Fruit fly (Drosophila melanogaster) whole organism, embryonic: ENCODE measurements around the gene Ilp5.

Experiments
- CG10543 ChIP-seq: fragments of 200-800 bp; sonication (Bioruptor generic); optimal IDR thresholded peaks from 3 replicates; lab custom pipeline; 2017; ENCODE audit warnings: missing biosample characterization, mild to moderate bottlenecking, missing genetic modification characterization, moderate library complexity
- CG11723 ChIP-seq: fragments of 200-800 bp; sonication (Bioruptor generic); optimal IDR thresholded peaks from 2 replicates; lab custom pipeline; 2017; ENCODE audit warnings: missing biosample characterization, mild to moderate bottlenecking, missing genetic modification characterization
- CG12744 ChIP-seq: fragments of 200-800 bp; sonication (Bioruptor generic); optimal IDR thresholded peaks from 2 replicates; lab custom pipeline; 2016; ENCODE audit warnings: missing biosample characterization, missing genetic modification characterization
- CG1529 ChIP-seq: fragments of 200-800 bp; sonication (Bioruptor generic); optimal IDR thresholded peaks from 3 replicates; lab custom pipeline; 2018; ENCODE audit warnings: missing biosample characterization, missing genetic modification characterization
- CG17328 ChIP-seq: fragments of 200-800 bp; sonication (Bioruptor generic); IDR thresholded peaks from 2 replicates; pipeline ENCODE4 v1.3.6; 2022; ENCODE audit warnings: missing biosample characterization, missing genetic modification characterization
- CG2120 ChIP-seq: fragments of 200-800 bp; sonication (Bioruptor generic); optimal IDR thresholded peaks from 3 replicates; lab custom pipeline; 2016; ENCODE audit warnings: missing biosample characterization, missing genetic modification characterization
- CG33557 ChIP-seq: fragments of 200-800 bp; sonication (Bioruptor generic); optimal IDR thresholded peaks from 2 replicates; lab custom pipeline; 2019; ENCODE audit warnings: missing biosample characterization, mild to moderate bottlenecking, missing genetic modification characterization, moderate library complexity
- CG3726 ChIP-seq: fragments of 200-800 bp; sonication (Bioruptor generic); IDR thresholded peaks from 3 replicates; pipeline ENCODE4, ENCODE4 v1.3.6; 2022; ENCODE audit warnings: missing biosample characterization, missing genetic modification characterization
- CG3838 ChIP-seq: fragments of 200-800 bp; sonication (Bioruptor generic); optimal IDR thresholded peaks from 3 replicates; lab custom pipeline; 2016; ENCODE audit warnings: missing biosample characterization, missing genetic modification characterization
- CG4617 ChIP-seq: fragments of 200-800 bp; sonication (Bioruptor generic); optimal IDR thresholded peaks from 3 replicates; lab custom pipeline; 2016; ENCODE audit warnings: missing biosample characterization, missing genetic modification characterization, borderline replicate concordance
- CG6175 ChIP-seq: fragments of 200-800 bp; sonication (Bioruptor generic); IDR thresholded peaks from 3 replicates; pipeline ENCODE4 v1.3.6; 2022; ENCODE audit warnings: missing biosample characterization, missing genetic modification characterization
- CG7839 ChIP-seq: fragments of 200-800 bp; sonication (Bioruptor generic); optimal IDR thresholded peaks from 3 replicates; lab custom pipeline; 2018; ENCODE audit warnings: missing biosample characterization, mild to moderate bottlenecking, missing genetic modification characterization, moderate library complexity
- CG8089 ChIP-seq: fragments of 200-800 bp; sonication (Bioruptor generic); optimal IDR thresholded peaks from 3 replicates; lab custom pipeline; 2016; ENCODE audit warnings: missing biosample characterization, missing genetic modification characterization
- CG8765 ChIP-seq: fragments of 200-800 bp; sonication (Bioruptor generic); IDR thresholded peaks from 2 replicates; pipeline ENCODE4 v1.3.6; 2022; ENCODE audit warnings: missing biosample characterization, missing genetic modification characterization
- CG9437 ChIP-seq: fragments of 200-800 bp; sonication (Bioruptor generic); optimal IDR thresholded peaks from 2 replicates; lab custom pipeline; 2018; ENCODE audit warnings: missing biosample characterization, mild to moderate bottlenecking, missing genetic modification characterization
- Chrac-16 ChIP-seq: fragments of 200-800 bp; sonication (Bioruptor generic); optimal IDR thresholded peaks from 3 replicates; lab custom pipeline; 2016; ENCODE audit warnings: missing biosample characterization, missing genetic modification characterization
- Doc2 ChIP-seq: fragments of 200-800 bp; sonication (Bioruptor generic); IDR thresholded peaks from 2 replicates; pipeline ENCODE4 v1.3.6; 2022; ENCODE audit warnings: missing biosample characterization, missing genetic modification characterization
- Gug ChIP-seq: fragments of 200-800 bp; sonication (Bioruptor generic); IDR thresholded peaks from 4 replicates; pipeline ENCODE4 v1.3.6; 2022; ENCODE audit warnings: missing biosample characterization, missing genetic modification characterization
- Hey ChIP-seq: fragments of 200-800 bp; sonication (Bioruptor generic); optimal IDR thresholded peaks from 3 replicates; lab custom pipeline; 2018; ENCODE audit warnings: missing biosample characterization, mild to moderate bottlenecking, missing genetic modification characterization
- Hmx ChIP-seq: fragments of 200-800 bp; sonication (Bioruptor generic); optimal IDR thresholded peaks from 2 replicates; lab custom pipeline; 2016; ENCODE audit warnings: missing biosample characterization, missing genetic modification characterization
- Lpt ChIP-seq: fragments of >200 bp; optimal IDR thresholded peaks from 2 replicates; lab custom pipeline; 2018; ENCODE audit warnings: missing biosample characterization, missing genetic modification characterization
- Meics ChIP-seq: fragments of 200-800 bp; sonication (Bioruptor generic); optimal IDR thresholded peaks from 2 replicates; lab custom pipeline; 2017; ENCODE audit warnings: missing biosample characterization, mild to moderate bottlenecking, missing genetic modification characterization
- Mes4 ChIP-seq: fragments of 200-800 bp; sonication (Bioruptor generic); optimal IDR thresholded peaks from 2 replicates; lab custom pipeline; 2016; ENCODE audit warnings: missing biosample characterization, missing genetic modification characterization
- NFAT ChIP-seq: fragments of 200-800 bp; sonication (Bioruptor generic); IDR thresholded peaks from 2 replicates; pipeline ENCODE4 v1.3.6; 2022; ENCODE audit warnings: missing biosample characterization, missing genetic modification characterization
- Oli ChIP-seq: fragments of 200-800 bp; sonication (Bioruptor generic); optimal IDR thresholded peaks from 2 replicates; lab custom pipeline; 2018; ENCODE audit warnings: missing biosample characterization, mild to moderate bottlenecking, missing genetic modification characterization, moderate library complexity
- Opbp ChIP-seq: fragments of 200-800 bp; sonication (Bioruptor generic); IDR thresholded peaks from 3 replicates; pipeline ENCODE4 v1.3.6; 2022; ENCODE audit warnings: missing biosample characterization, missing genetic modification characterization; ENCODE audit not compliant: partially characterized antibody
- ac ChIP-seq: fragments of 200-800 bp; sonication (Bioruptor generic); optimal IDR thresholded peaks from 3 replicates; lab custom pipeline; 2017; ENCODE audit warnings: missing biosample characterization, mild to moderate bottlenecking, missing genetic modification characterization
- ap ChIP-seq: fragments of 200-800 bp; sonication (Bioruptor generic); IDR thresholded peaks from 2 replicates; pipeline ENCODE4 v1.3.6; 2022; ENCODE audit warnings: missing biosample characterization, missing genetic modification characterization
- cg ChIP-seq: fragments of 200-800 bp; sonication (Bioruptor generic); optimal IDR thresholded peaks from 3 replicates; lab custom pipeline; 2019; ENCODE audit warnings: missing biosample characterization, mild to moderate bottlenecking, missing genetic modification characterization, moderate library complexity
- cwo ChIP-seq: fragments of 200-800 bp; sonication (Bioruptor generic); optimal IDR thresholded peaks from 3 replicates; lab custom pipeline; 2017; ENCODE audit warnings: missing biosample characterization, missing genetic modification characterization, mild to moderate bottlenecking, moderate library complexity, missing genetic modification reagents
- dysf ChIP-seq: fragments of 200-800 bp; sonication (Bioruptor generic); IDR thresholded peaks from 3 replicates; pipeline ENCODE4 v1.3.6; 2022; ENCODE audit warnings: missing biosample characterization, missing genetic modification characterization
- en ChIP-seq: fragments of 200-800 bp; sonication (Bioruptor generic); optimal IDR thresholded peaks from 2 replicates; lab custom pipeline; 2016; ENCODE audit warnings: missing biosample characterization, missing genetic modification characterization
- h ChIP-seq: fragments of >200 bp; optimal IDR thresholded peaks from 2 replicates; lab custom pipeline; 2017
- her ChIP-seq: fragments of 200-800 bp; sonication (Bioruptor generic); optimal IDR thresholded peaks from 2 replicates; lab custom pipeline; 2016; ENCODE audit warnings: missing biosample characterization, missing genetic modification characterization
- inv ChIP-seq: fragments of 200-800 bp; sonication (Bioruptor generic); IDR thresholded peaks from 2 replicates; pipeline ENCODE4 v1.3.6; 2022; ENCODE audit warnings: missing biosample characterization, missing genetic modification characterization; ENCODE audit not compliant: partially characterized antibody
- jing ChIP-seq: fragments of 200-800 bp; sonication (Bioruptor generic); optimal IDR thresholded peaks from 2 replicates; lab custom pipeline; 2018; ENCODE audit warnings: missing biosample characterization, mild to moderate bottlenecking, missing genetic modification characterization
- ken ChIP-seq: fragments of 200-800 bp; sonication (Bioruptor generic); IDR thresholded peaks from 3 replicates; pipeline ENCODE4 v1.3.6; 2022; ENCODE audit warnings: missing biosample characterization, missing genetic modification characterization
- nmo ChIP-seq: fragments of 200-800 bp; sonication (Bioruptor generic); optimal IDR thresholded peaks from 2 replicates; lab custom pipeline; 2018; ENCODE audit warnings: missing biosample characterization, mild to moderate bottlenecking, missing genetic modification characterization, moderate library complexity
- nom ChIP-seq: fragments of 200-800 bp; sonication (Bioruptor generic); optimal IDR thresholded peaks from 2 replicates; lab custom pipeline; 2017; ENCODE audit warnings: missing biosample characterization, missing genetic modification characterization, mild to moderate bottlenecking, moderate library complexity, missing genetic modification reagents
- org-1 ChIP-seq: fragments of 200-800 bp; sonication (Bioruptor generic); optimal IDR thresholded peaks from 2 replicates; lab custom pipeline; 2017; ENCODE audit warnings: missing biosample characterization, missing genetic modification characterization
- psq ChIP-seq: fragments of 200-800 bp; sonication (Bioruptor generic); optimal IDR thresholded peaks from 2 replicates; lab custom pipeline; 2017; ENCODE audit warnings: missing biosample characterization, missing genetic modification characterization
- sd ChIP-seq: fragments of 200-800 bp; sonication (Bioruptor generic); optimal IDR thresholded peaks from 3 replicates; lab custom pipeline; 2018; ENCODE audit warnings: missing biosample characterization, mild to moderate bottlenecking, missing genetic modification characterization, moderate library complexity
- sens-2 ChIP-seq: fragments of 200-800 bp; sonication (Bioruptor generic); IDR thresholded peaks from 2 replicates; pipeline ENCODE4 v1.3.6; 2022; ENCODE audit warnings: missing biosample characterization, missing genetic modification characterization
- tna ChIP-seq: fragments of 200-800 bp; sonication (Bioruptor generic); IDR thresholded peaks from 2 replicates; pipeline ENCODE4 v1.3.6; 2022; ENCODE audit warnings: missing biosample characterization, missing genetic modification characterization; ENCODE audit not compliant: partially characterized antibody
- trh ChIP-seq: fragments of 200-800 bp; sonication (Bioruptor generic); optimal IDR thresholded peaks from 2 replicates; lab custom pipeline; 2016; ENCODE audit warnings: missing biosample characterization, missing genetic modification characterization
- zen2 ChIP-seq: fragments of 200-800 bp; sonication (Bioruptor generic); IDR thresholded peaks from 3 replicates; pipeline ENCODE4 v1.3.6; 2022; ENCODE audit warnings: missing biosample characterization, missing genetic modification characterization; ENCODE audit not compliant: partially characterized antibody
- zfh1 ChIP-seq: fragments of 200-800 bp; sonication (Bioruptor generic); IDR thresholded peaks from 3 replicates; pipeline ENCODE4 v1.3.6; 2022; ENCODE audit warnings: missing biosample characterization, missing genetic modification characterization

The Ilp5 gene

DNA sequence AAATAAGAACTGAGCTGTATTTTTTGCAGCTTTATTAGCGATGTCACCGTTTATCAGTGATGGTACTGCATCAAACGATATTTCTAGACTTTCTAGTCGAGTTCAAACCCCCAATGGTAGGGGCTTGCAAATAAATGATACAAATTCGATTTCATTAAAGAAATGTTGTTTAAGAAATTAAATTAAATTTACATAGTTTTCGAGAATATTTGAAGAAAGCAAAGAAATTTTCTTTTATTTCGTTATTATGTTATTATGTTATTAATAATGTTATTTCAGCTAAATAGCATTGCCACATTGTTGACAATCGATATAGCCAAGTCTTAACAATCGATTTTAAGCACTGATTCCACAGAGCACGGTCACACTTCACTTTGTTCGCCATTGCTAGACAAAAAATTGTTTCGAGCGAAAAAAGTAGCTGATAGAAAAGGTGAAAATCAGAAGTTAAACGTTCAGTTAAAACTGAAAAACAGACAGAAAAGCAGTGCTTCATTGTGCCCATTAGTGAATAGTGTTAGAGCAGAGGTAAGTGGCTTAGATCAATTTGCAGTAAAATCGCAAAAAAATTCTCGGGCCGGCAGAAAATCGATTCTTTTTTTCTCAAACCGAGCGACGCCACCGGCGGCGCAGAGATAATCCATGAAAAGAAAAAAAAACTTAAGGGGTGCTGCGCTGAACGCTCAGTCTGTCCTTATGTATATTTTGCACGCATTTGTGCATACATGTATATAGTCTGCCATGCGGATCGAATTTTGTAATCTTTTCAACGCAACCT is 40.8 kb upstream of the Ilp5 start, which contains the start of the genes iPLA2-VIA and Ciz1 (continued):
- TF ChIP-seq cg (GFP tag; lab: Kevin White, UChicago) = no peak
- TF ChIP-seq CG12744 = no peak
- TF ChIP-seq Opbp (GFP tag; lab: Robert Waterston, UW) = peak; percentile 70; the same call in 2 of the 3 replicates
- TF ChIP-seq Meics = no peak
- peak; percentile 31 for TF ChIP-seq CG4617 (GFP tag; lab: Kevin White, UChicago)
- no peak for TF ChIP-seq CG10543

DNA sequence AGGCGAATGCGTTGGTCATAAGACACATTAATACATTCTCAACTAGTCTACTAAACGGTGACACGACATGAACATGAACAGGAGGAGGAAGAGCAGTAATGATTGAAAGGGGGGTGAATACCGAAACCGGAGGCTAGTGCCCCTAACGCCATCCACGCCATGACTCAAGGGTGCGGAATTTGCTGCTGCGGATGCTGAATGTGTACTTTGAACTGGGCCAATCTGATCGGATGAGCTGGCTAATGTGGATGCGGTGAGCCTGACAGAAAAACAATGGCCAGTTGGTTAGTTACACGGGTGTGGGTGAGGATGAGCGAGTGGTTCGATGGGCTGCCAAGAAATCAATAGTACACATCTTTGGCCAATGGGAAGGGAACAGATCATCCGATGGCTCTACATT is 40.0 kb upstream of the Ilp5 start:
- TF ChIP-seq en (GFP tag; lab: Kevin White, UChicago) = no peak
- TF ChIP-seq nom = peak; percentile 76
- no peak for TF ChIP-seq zen2 (GFP tag; lab: Robert Waterston, UW)
- TF ChIP-seq ap (GFP tag; lab: Robert Waterston, UW) = no peak
- TF ChIP-seq Mes4 (GFP tag; lab: Kevin White, UChicago) = no peak
- no peak for TF ChIP-seq CG9437 (GFP tag; lab: Kevin White, UChicago)
- no peak for TF ChIP-seq CG3838
- TF ChIP-seq CG8765 (GFP tag; lab: Robert Waterston, UW) = no peak
- TF ChIP-seq, all 482 proteins: peak for 1

DNA sequence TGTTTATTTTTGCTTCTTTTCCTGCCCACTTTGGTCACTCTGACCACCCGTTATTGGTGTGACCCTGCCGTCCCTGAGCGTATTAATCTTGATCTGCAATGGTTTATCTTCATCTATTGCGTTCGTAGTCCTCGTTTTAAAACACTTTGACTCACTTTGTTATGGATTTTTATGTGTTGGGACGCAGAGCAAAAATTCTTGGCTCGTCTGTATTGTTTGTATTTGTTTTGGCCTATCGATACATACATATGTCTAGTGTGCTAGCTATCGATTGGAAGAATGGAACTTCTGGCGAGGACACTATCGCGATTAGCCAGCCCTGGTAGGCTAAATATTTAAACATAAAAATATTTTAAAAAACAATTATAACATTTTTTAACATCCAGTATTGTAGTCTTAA is 35.9 kb upstream of the Ilp5 start, which contains the start of gene CG10809:
TSS of gene CG10809 (minus strand) at position 266 of the 400 bp plus-strand sequence.
- TF ChIP-seq jing (GFP tag; lab: Kevin White, UChicago) (no peak), tna (GFP tag; lab: Robert Waterston, UW) (peak; percentile 89), Hmx (no peak), Mes4 (GFP tag; lab: Kevin White, UChicago) (peak; percentile 6), dysf (no peak), Gug (peak; percentile 18; the same call in 1 of the 4 replicates), trh (peak; percentile 38), Oli (tag; lab: Kevin White, UChicago) (no peak), CG33557 (GFP tag; lab: Kevin White, UChicago) (peak; percentile 17), sens-2 (GFP tag; lab: Robert Waterston, UW) (no peak), Chrac-16 (GFP tag; lab: Kevin White, UChicago) (peak; percentile 21), her (GFP tag; lab: Kevin White, UChicago) (peak; percentile 22), h (lab: Kevin White, UChicago) (no peak), inv (GFP tag; lab: Robert Waterston, UW) (peak; percentile 91), NFAT (GFP tag; lab: Robert Waterston, UW) (no peak), ken (GFP tag; lab: Robert Waterston, UW) (no peak), Doc2 (GFP tag; lab: Robert Waterston, UW) (no peak), Lpt (GFP tag; lab: Kevin White, UChicago) (no peak), CG11723 (no peak), nmo (GFP tag; lab: Kevin White, UChicago) (peak; percentile 75), Hey (tag; lab: Kevin White, UChicago) (no peak), sd (tag; lab: Kevin White, UChicago) (peak; percentile 61), org-1 (GFP tag; lab: Kevin White, UChicago) (no peak), CG17328 (GFP tag; lab: Robert Waterston, UW) (no peak), CG6175 (GFP tag; lab: Robert Waterston, UW) (no peak), CG8089 (GFP tag; lab: Kevin White, UChicago) (no peak), ac (GFP tag; lab: Kevin White, UChicago) (no peak), cwo (GFP tag; lab: Kevin White, UChicago) (no peak), CG2120 (GFP tag; lab: Kevin White, UChicago) (peak; percentile 55), CG3726 (GFP tag; lab: Robert Waterston, UW) (no peak), Opbp (GFP tag; lab: Robert Waterston, UW) (peak; percentile 94), zfh1 (GFP tag; lab: Robert Waterston, UW) (no peak; the same call in 2 of the 3 replicates), CG1529 (GFP tag; lab: Kevin White, UChicago) (no peak), CG7839 (tag; lab: Kevin White, UChicago) (no peak), psq (GFP tag; lab: Kevin White, UChicago) (no peak)
